Worm (Caenorhabditis elegans) whole organism, L1 larva: Measurements from ENCODE around the gene pst-1.

Experiments used
- aly-2 ChIP-seq: fragments of 150-350 bp; optimal IDR thresholded peaks from 2 replicates; lab custom pipeline; 2014; ENCODE audit warnings: missing biosample characterization, missing genetic modification characterization
- ama-1 ChIP-seq: fragments of 150-350 bp; optimal IDR thresholded peaks from 2 replicates; lab custom pipeline; 2014
- blmp-1 ChIP-seq: fragments of 150-350 bp; optimal IDR thresholded peaks from 2 replicates; lab custom pipeline; 2014; ENCODE audit warnings: missing biosample characterization, missing genetic modification characterization
- ceh-82 ChIP-seq, 3 experiments: fragments of 150-350 bp in 1 of 3; sonication (generic microtip) in 2 of 3; optimal IDR thresholded peaks; 2 replicates each; lab custom pipeline; 2014 to 2017; ENCODE audit warnings: missing biosample characterization in 3 of 3, missing genetic modification characterization in 3 of 3
- dpl-1 ChIP-seq, 3 experiments: fragments of 150-350 bp in 2 of 3; sonication (generic microtip) in 1 of 3; optimal IDR thresholded peaks; 2 replicates each; lab custom pipeline; 2014 to 2017; ENCODE audit warnings: missing biosample characterization in 3 of 3, missing genetic modification characterization in 3 of 3, missing genetic modification reagents in 3 of 3
- efl-3 ChIP-seq: fragments of 200-800 bp; sonication (Bioruptor generic); optimal IDR thresholded peaks from 2 replicates; lab custom pipeline; 2018; ENCODE audit warnings: mild to moderate bottlenecking, missing genetic modification characterization, missing compliant biosample characterization
- lin-15B ChIP-seq: fragments of 150-350 bp; sonication (generic microtip); optimal IDR thresholded peaks from 3 replicates; lab custom pipeline; 2014; ENCODE audit warnings: missing biosample characterization, missing genetic modification characterization
- lir-3 ChIP-seq: sonication (generic microtip); optimal IDR thresholded peaks from 2 replicates; lab custom pipeline; 2016; ENCODE audit warnings: mild to moderate bottlenecking, missing genetic modification characterization, moderate library complexity, missing compliant biosample characterization; ENCODE audit not compliant: poor library complexity
- nhr-11 ChIP-seq: fragments of 150-350 bp; optimal IDR thresholded peaks from 2 replicates; lab custom pipeline; 2014; ENCODE audit warnings: missing biosample characterization, missing genetic modification characterization
- nhr-12 ChIP-seq: sonication (generic microtip); optimal IDR thresholded peaks from 2 replicates; lab custom pipeline; 2017; ENCODE audit warnings: missing biosample characterization, missing genetic modification characterization
- nhr-28 ChIP-seq: fragments of 150-350 bp; optimal IDR thresholded peaks from 2 replicates; lab custom pipeline; 2014; ENCODE audit warnings: missing biosample characterization, missing genetic modification characterization
- snpc-4 ChIP-seq: fragments of 150-350 bp; optimal IDR thresholded peaks from 2 replicates; lab custom pipeline; 2014; ENCODE audit warnings: missing biosample characterization, missing genetic modification characterization
- zag-1 ChIP-seq: fragments of 150-350 bp; optimal IDR thresholded peaks from 2 replicates; lab custom pipeline; 2014; ENCODE audit warnings: missing biosample characterization, missing genetic modification characterization

ce11 chrV:5912426-5912825, 30.8 kb upstream of the pst-1 start, which contains the start of gene C04E6.13:
- no peak for TF ChIP-seq ama-1 (lab: Kevin White, UChicago)
- no peak for TF ChIP-seq nhr-12 (tag; lab: Kevin White, UChicago)
- no peak for TF ChIP-seq dpl-1 (GFP tag; optimal IDR thresholded peaks at IDR 0.05; lab: Kevin White, UChicago)
- no peak for TF ChIP-seq ceh-82 (tag; optimal IDR thresholded peaks at IDR 0.05; lab: Kevin White, UChicago)
- TF ChIP-seq nhr-28 (tag; lab: Kevin White, UChicago), result no peak
- no peak for TF ChIP-seq zag-1
- TF ChIP-seq nhr-11 (tag; lab: Kevin White, UChicago), result no peak
- TF ChIP-seq lin-15B (tag; lab: Kevin White, UChicago), result no peak
- TF ChIP-seq aly-2, result no peak
- no peak for TF ChIP-seq lir-3 (tag; lab: Kevin White, UChicago)
- no peak for TF ChIP-seq blmp-1
- no peak for TF ChIP-seq snpc-4 (tag; lab: Kevin White, UChicago)
- no peak for TF ChIP-seq efl-3 (GFP tag; lab: Kevin White, UChicago)
